Worm (Caenorhabditis elegans) whole organism, young adult: ENCODE measurements around the gene C07H6.9.

Experiments used
- F57A8.1 ChIP-seq: fragments of 200-800 bp; sonication (Bioruptor generic); optimal IDR thresholded peaks from 2 replicates; lab custom pipeline; 2018; ENCODE audit warnings: mild to moderate bottlenecking, missing genetic modification characterization, moderate library complexity, missing compliant biosample characterization
- K11D2.4 ChIP-seq: fragments of 200-800 bp; sonication (Bioruptor generic); IDR thresholded peaks from 2 replicates; pipeline ENCODE4 v1.3.6; 2022; ENCODE audit warnings: missing genetic modification reagents, missing genetic modification characterization, missing compliant biosample characterization
- Y67H2A.10 ChIP-seq: fragments of 200-800 bp; sonication (Bioruptor generic); conservative IDR thresholded peaks from 2 replicates; pipeline ENCODE4 v1.3.6; 2022; ENCODE audit warnings: missing genetic modification reagents, missing genetic modification characterization, missing compliant biosample characterization
- attf-3 ChIP-seq: fragments of 200-800 bp; sonication (Bioruptor generic); conservative IDR thresholded peaks from 2 replicates; pipeline ENCODE4 v1.3.6; 2022; ENCODE audit warnings: missing genetic modification reagents, missing genetic modification characterization, missing compliant biosample characterization
- egrh-3 ChIP-seq: fragments of 200-800 bp; sonication (Bioruptor generic); IDR thresholded peaks from 2 replicates; pipeline ENCODE4 v1.3.6; 2022; ENCODE audit warnings: missing genetic modification reagents, missing genetic modification characterization, missing compliant biosample characterization
- hsf-1 ChIP-seq: fragments of 200-800 bp; sonication (Bioruptor generic); IDR thresholded peaks from 2 replicates; pipeline ENCODE4 v1.3.6; 2022; ENCODE audit warnings: missing genetic modification reagents, missing genetic modification characterization, missing compliant biosample characterization
- lin-35 ChIP-seq, 3 experiments: fragments of 150-350 bp in 2 of 3; sonication (generic microtip) in 1 of 3; optimal IDR thresholded peaks; 2 replicates each; lab custom pipeline; 2014 to 2018; ENCODE audit warnings: missing biosample characterization in 3 of 3, missing genetic modification characterization in 3 of 3, missing genetic modification reagents in 3 of 3
- sea-2 ChIP-seq: fragments of 200-800 bp; sonication (Bioruptor generic); IDR thresholded peaks from 2 replicates; pipeline ENCODE4 v1.3.6; 2022; ENCODE audit warnings: missing genetic modification characterization, missing compliant biosample characterization
- snpc-1.3 ChIP-seq: sonication (generic microtip); optimal IDR thresholded peaks from 2 replicates; lab custom pipeline; 2017; ENCODE audit warnings: missing genetic modification characterization, mild to moderate bottlenecking, missing compliant biosample characterization, antibody characterized with exemption, moderate library complexity, missing genotype, missing genetic modification reagents; ENCODE audit not compliant: insufficient read depth
- zim-3 ChIP-seq: sonication (generic microtip); optimal IDR thresholded peaks from 2 replicates; lab custom pipeline; 2017; ENCODE audit warnings: mild to moderate bottlenecking, missing genetic modification characterization, moderate library complexity, missing compliant biosample characterization

DNA sequence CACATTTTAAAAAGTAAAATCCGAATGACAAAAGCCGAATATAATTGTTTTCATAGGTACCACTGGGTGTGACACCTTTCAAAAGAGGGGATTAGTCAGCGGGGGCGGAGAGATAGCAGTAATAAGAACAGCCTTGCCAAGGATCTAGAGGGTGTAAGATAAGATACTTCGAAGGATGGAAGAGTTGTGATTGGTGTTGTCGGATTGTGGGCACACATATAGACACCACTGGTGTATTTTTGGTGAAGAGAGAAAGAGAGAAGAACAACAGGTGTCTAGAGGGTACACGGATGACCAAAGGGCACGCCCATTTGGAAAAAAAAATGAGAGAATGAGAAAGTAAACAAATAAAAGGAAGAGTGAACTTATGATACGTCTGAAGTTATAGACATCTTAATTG is 45.9 kb upstream of the C07H6.9 start:
- TF ChIP-seq zim-3 (tag; lab: Kevin White, UChicago) (no peak), hsf-1 (GFP tag; lab: Robert Waterston, UW) (no peak), sea-2 (no peak), K11D2.4 (no peak), lin-35 (GFP tag; optimal IDR thresholded peaks at IDR 0.05; lab: Kevin White, UChicago) (no peak), snpc-1.3 (tag; lab: Kevin White, UChicago) (no peak), F57A8.1 (GFP tag; lab: Kevin White, UChicago) (no peak), attf-3 (no peak), egrh-3 (GFP tag; lab: Robert Waterston, UW) (no peak), Y67H2A.10 (GFP tag; lab: Robert Waterston, UW) (no peak)
